Worm (Caenorhabditis elegans): ENCODE results near the gene oac-22.

oac-22 gene

ce11 chrIV:3874417-3874816, 11.1 kb upstream of the oac-22 start (continued):
- peak; percentile 8 for TF ChIP-seq nhr-90 (tag; optimal IDR thresholded peaks at IDR 0.05; ENCODE audit: poor library complexity)
- TF ChIP-seq nhr-71 (tag; optimal IDR thresholded peaks at IDR 0.05): peak; percentile 50
- no peak for TF ChIP-seq ztf-4 (tag; optimal IDR thresholded peaks at IDR 0.05)
- no peak for TF ChIP-seq aha-1 (tag; optimal IDR thresholded peaks at IDR 0.05)
- TF ChIP-seq lin-14 (GFP tag; optimal IDR thresholded peaks at IDR 0.05): peak; percentile 77
- TF ChIP-seq skn-1 (tag; optimal IDR thresholded peaks at IDR 0.05): no peak
- TF ChIP-seq snu-23 (GFP tag; optimal IDR thresholded peaks at IDR 0.05): peak; percentile 47
- no peak for TF ChIP-seq fkh-4 (tag; optimal IDR thresholded peaks at IDR 0.05; ENCODE audit: borderline replicate concordance)
- no peak for TF ChIP-seq lir-3 (tag; optimal IDR thresholded peaks at IDR 0.05; ENCODE audit: poor library complexity)
- TF ChIP-seq sox-4 (tag; optimal IDR thresholded peaks at IDR 0.05): no peak
- no peak for TF ChIP-seq efl-3 (GFP tag; optimal IDR thresholded peaks at IDR 0.05)
- peak; percentile 31 for TF ChIP-seq blmp-1 (tag; optimal IDR thresholded peaks at IDR 0.05)
- no peak for TF ChIP-seq egl-27 (tag; optimal IDR thresholded peaks at IDR 0.05)
- TF ChIP-seq nhr-84 (tag; optimal IDR thresholded peaks at IDR 0.05): no peak
- TF ChIP-seq dsc-1 (tag; optimal IDR thresholded peaks at IDR 0.05): no peak
- no peak for TF ChIP-seq fkh-10 (GFP tag; optimal IDR thresholded peaks at IDR 0.05)
- no peak for TF ChIP-seq tbx-2 (tag; optimal IDR thresholded peaks at IDR 0.05)
- peak; percentile 2 to 17 (median 15) for TF ChIP-seq dpl-1 (GFP tag; optimal IDR thresholded peaks at IDR 0.05)
- TF ChIP-seq pag-3 (tag; optimal IDR thresholded peaks at IDR 0.05; ENCODE audit: borderline replicate concordance, insufficient read depth): no peak
- TF ChIP-seq sup-37 (GFP tag; optimal IDR thresholded peaks at IDR 0.05): no peak
- peak; percentile 68 for TF ChIP-seq ama-1 (optimal IDR thresholded peaks at IDR 0.05)
- no peak for TF ChIP-seq vab-15 (tag; optimal IDR thresholded peaks at IDR 0.05)
- TF ChIP-seq C04F5.9 (tag; optimal IDR thresholded peaks at IDR 0.05): no peak
- no peak for TF ChIP-seq unc-98 (GFP tag; IDR thresholded peaks at IDR 0.05)
- TF ChIP-seq lin-15B (tag; optimal IDR thresholded peaks at IDR 0.05): peak; percentile 9
- TF ChIP-seq swsn-7 (tag; optimal IDR thresholded peaks at IDR 0.05): peak; percentile 10
- no peak for TF ChIP-seq nhr-28 (tag; optimal IDR thresholded peaks at IDR 0.05)
- no peak for TF ChIP-seq ces-1 (GFP tag; optimal IDR thresholded peaks at IDR 0.05)
- TF ChIP-seq C16A3.4 (tag; optimal IDR thresholded peaks at IDR 0.05): no peak
- no peak for TF ChIP-seq nhr-19 (GFP tag; conservative IDR thresholded peaks at IDR 0.05)
- no peak for TF ChIP-seq alr-1 (tag; optimal IDR thresholded peaks at IDR 0.05; ENCODE audit: borderline replicate concordance)
- peak; percentile 38 for TF ChIP-seq mep-1 (tag; optimal IDR thresholded peaks at IDR 0.05)
- no peak for TF ChIP-seq isw-1 (GFP tag; IDR thresholded peaks at IDR 0.05)
- TF ChIP-seq unc-30 (tag; optimal IDR thresholded peaks at IDR 0.05): no peak
- no peak for TF ChIP-seq elt-2 (tag; optimal IDR thresholded peaks at IDR 0.05)
- peak in 1 of 2 experiments; percentile 39 for TF ChIP-seq lsy-2 (tag; optimal IDR thresholded peaks at IDR 0.05)
- peak; percentile 17 to 41 for TF ChIP-seq lin-35 (GFP tag; optimal IDR thresholded peaks at IDR 0.05)
- TF ChIP-seq ceh-90 (tag; optimal IDR thresholded peaks at IDR 0.05): no peak
- TF ChIP-seq hlh-17 (GFP tag; optimal IDR thresholded peaks at IDR 0.05; ENCODE audit: borderline replicate concordance): no peak
- no peak for TF ChIP-seq ceh-63 (GFP tag; optimal IDR thresholded peaks at IDR 0.05)
- no peak for TF ChIP-seq F16B12.6 (tag; optimal IDR thresholded peaks at IDR 0.05)
- no peak for TF ChIP-seq nhr-237 (tag; optimal IDR thresholded peaks at IDR 0.05)

- TF ChIP-seq pag-3 (tag; optimal IDR thresholded peaks at IDR 0.05; ENCODE audit: borderline replicate concordance, insufficient read depth): no peak
- TF ChIP-seq pax-3 (tag; optimal IDR thresholded peaks at IDR 0.05): no peak
- TF ChIP-seq lsy-2 (tag; optimal IDR thresholded peaks at IDR 0.05): peak in 1 of 2 experiments; percentile 38
- peak; percentile 5 to 16 for TF ChIP-seq lin-35 (GFP tag; optimal IDR thresholded peaks at IDR 0.05)
- TF ChIP-seq sox-4 (tag; optimal IDR thresholded peaks at IDR 0.05): no peak
- no peak for TF ChIP-seq fkh-4 (tag; optimal IDR thresholded peaks at IDR 0.05; ENCODE audit: borderline replicate concordance)
- peak; percentile 30 to 33 for TF ChIP-seq efl-1 (optimal IDR thresholded peaks at IDR 0.05)
- TF ChIP-seq efl-1 (GFP tag; optimal IDR thresholded peaks at IDR 0.05 in 1 of 2): peak; percentile 15 to 79
- TF ChIP-seq skn-1 (tag; optimal IDR thresholded peaks at IDR 0.05): peak; percentile 21
- TF ChIP-seq nhr-76 (tag; optimal IDR thresholded peaks at IDR 0.05): no peak
- no peak for TF ChIP-seq zag-1 (tag; optimal IDR thresholded peaks at IDR 0.05)
- TF ChIP-seq C34B4.2 (tag; optimal IDR thresholded peaks at IDR 0.05): no peak
- TF ChIP-seq ceh-82 (tag; optimal IDR thresholded peaks at IDR 0.05): peak in 2 of 3 experiments; percentile 15 to 42
- TF ChIP-seq ztf-4 (tag; optimal IDR thresholded peaks at IDR 0.05): no peak
- TF ChIP-seq elt-3 (tag; optimal IDR thresholded peaks at IDR 0.05): peak in 5 of 6 experiments; percentile 9 to 57 (median 22)
- TF ChIP-seq nhr-85 (tag): peak; percentile 76
- TF ChIP-seq blmp-1 (tag; optimal IDR thresholded peaks at IDR 0.05): peak; percentile 14
- no peak for TF ChIP-seq nhr-20 (tag; optimal IDR thresholded peaks at IDR 0.05)
- TF ChIP-seq C16A3.4 (tag; optimal IDR thresholded peaks at IDR 0.05): peak; percentile 29
- no peak for TF ChIP-seq ets-5 (GFP tag; IDR thresholded peaks at IDR 0.05)
Observed at ce11 chrIV:3875260-3875659, 10.2 kb upstream of the oac-22 start.
